Fruit fly (Drosophila melanogaster) whole organism, prepupa: ENCODE measurements around the gene Mics1.

ENCODE experiments used
- Blimp-1 ChIP-seq: fragments of 200-800 bp; sonication (Bioruptor generic); optimal IDR thresholded peaks from 3 replicates; lab custom pipeline; 2017; ENCODE audit warnings: missing biosample characterization, missing genetic modification characterization, mild to moderate bottlenecking, moderate library complexity, missing genetic modification reagents
- CG10631 ChIP-seq: fragments of 200-800 bp; sonication (Bioruptor generic); optimal IDR thresholded peaks from 2 replicates; lab custom pipeline; 2016; ENCODE audit warnings: missing biosample characterization, missing genetic modification characterization
- CG10669 ChIP-seq: fragments of 200-800 bp; sonication (Bioruptor generic); optimal IDR thresholded peaks from 3 replicates; lab custom pipeline; 2018; ENCODE audit warnings: missing biosample characterization, mild to moderate bottlenecking, missing genetic modification characterization, moderate library complexity
- CG11294 ChIP-seq: fragments of 200-800 bp; sonication (Bioruptor generic); IDR thresholded peaks from 2 replicates; pipeline ENCODE4 v1.3.6; 2022; ENCODE audit warnings: missing biosample characterization, missing genetic modification characterization
- CG1621 ChIP-seq: fragments of 200-800 bp; sonication (Bioruptor generic); optimal IDR thresholded peaks from 3 replicates; lab custom pipeline; 2018; ENCODE audit warnings: missing biosample characterization, mild to moderate bottlenecking, missing genetic modification characterization
- CG32006 ChIP-seq: fragments of 200-800 bp; sonication (Bioruptor generic); optimal IDR thresholded peaks from 3 replicates; lab custom pipeline; 2017; ENCODE audit warnings: missing biosample characterization, mild to moderate bottlenecking, missing genetic modification characterization
- CG34406 ChIP-seq: fragments of 200-800 bp; sonication (Bioruptor generic); optimal IDR thresholded peaks from 3 replicates; lab custom pipeline; 2016; ENCODE audit warnings: missing biosample characterization, missing genetic modification characterization
- CG3919 ChIP-seq: fragments of 200-800 bp; sonication (Bioruptor generic); optimal IDR thresholded peaks from 3 replicates; lab custom pipeline; 2016; ENCODE audit warnings: missing biosample characterization, missing genetic modification characterization
- CG4318 ChIP-seq: fragments of 200-800 bp; sonication (Bioruptor generic); optimal IDR thresholded peaks from 3 replicates; lab custom pipeline; 2017; ENCODE audit warnings: missing biosample characterization, mild to moderate bottlenecking, missing genetic modification characterization
- CG6163 ChIP-seq: fragments of 200-800 bp; sonication (Bioruptor generic); IDR thresholded peaks from 3 replicates; pipeline ENCODE4 v1.3.6; 2022; ENCODE audit warnings: missing biosample characterization, missing genetic modification characterization
- CG6276 ChIP-seq: fragments of 200-800 bp; sonication (Bioruptor generic); optimal IDR thresholded peaks from 2 replicates; lab custom pipeline; 2017; ENCODE audit warnings: missing biosample characterization, mild to moderate bottlenecking, missing genetic modification characterization
- CG6808 ChIP-seq: fragments of 200-800 bp; sonication (Bioruptor generic); optimal IDR thresholded peaks from 3 replicates; lab custom pipeline; 2017; ENCODE audit warnings: missing biosample characterization, missing genetic modification characterization, mild to moderate bottlenecking, moderate library complexity, missing genetic modification reagents
- CG6854 ChIP-seq: fragments of 200-800 bp; sonication (Bioruptor generic); optimal IDR thresholded peaks from 2 replicates; lab custom pipeline; 2017; ENCODE audit warnings: missing biosample characterization, mild to moderate bottlenecking, missing genetic modification characterization
- CG7368 ChIP-seq: fragments of 200-800 bp; sonication (Bioruptor generic); optimal IDR thresholded peaks from 3 replicates; lab custom pipeline; 2016; ENCODE audit warnings: missing biosample characterization, missing genetic modification characterization
- CG8119 ChIP-seq: fragments of 200-800 bp; sonication (Bioruptor generic); IDR thresholded peaks from 3 replicates; pipeline ENCODE4 v1.3.6; 2022; ENCODE audit warnings: missing biosample characterization, missing genetic modification characterization
- CG8319 ChIP-seq: fragments of 200-800 bp; sonication (Bioruptor generic); optimal IDR thresholded peaks from 3 replicates; lab custom pipeline; 2016; ENCODE audit warnings: missing biosample characterization, missing genetic modification characterization
- CG8632 ChIP-seq: fragments of 200-800 bp; sonication (Bioruptor generic); optimal IDR thresholded peaks from 3 replicates; lab custom pipeline; 2016; ENCODE audit warnings: missing biosample characterization, missing genetic modification characterization
- Eip75B ChIP-seq: fragments of 200-800 bp; sonication (Bioruptor generic); optimal IDR thresholded peaks from 3 replicates; lab custom pipeline; 2016; ENCODE audit warnings: missing biosample characterization, missing genetic modification characterization
- Eip78C ChIP-seq: fragments of 200-800 bp; sonication (Bioruptor generic); peaks from one replicate; lab custom pipeline; 2016; ENCODE audit warnings: missing biosample characterization, missing genetic modification characterization
- Eip93F ChIP-seq: fragments of 200-800 bp; sonication (Bioruptor generic); optimal IDR thresholded peaks from 2 replicates; lab custom pipeline; 2016; ENCODE audit warnings: missing biosample characterization, mild to moderate bottlenecking, missing genetic modification characterization
- Hr38 ChIP-seq: sonication (Bioruptor generic); optimal IDR thresholded peaks from 2 replicates; lab custom pipeline; 2016; ENCODE audit warnings: missing biosample characterization, missing genetic modification characterization
- Hr39 ChIP-seq: fragments of 200-800 bp; sonication (Bioruptor generic); optimal IDR thresholded peaks from 2 replicates; lab custom pipeline; 2016; ENCODE audit warnings: missing biosample characterization, missing genetic modification characterization
- Hr4 ChIP-seq: fragments of 200-800 bp; sonication (Bioruptor generic); optimal IDR thresholded peaks from 3 replicates; lab custom pipeline; 2016; ENCODE audit warnings: missing biosample characterization, missing genetic modification characterization
- Met ChIP-seq: fragments of 200-800 bp; sonication (Bioruptor generic); optimal IDR thresholded peaks from 3 replicates; lab custom pipeline; 2016; ENCODE audit warnings: missing biosample characterization, missing genetic modification characterization
- OdsH ChIP-seq: fragments of 200-800 bp; sonication (Bioruptor generic); optimal IDR thresholded peaks from 3 replicates; lab custom pipeline; 2016; ENCODE audit warnings: missing biosample characterization, missing genetic modification characterization
- Smox ChIP-seq: fragments of 200-800 bp; sonication (Bioruptor generic); optimal IDR thresholded peaks from 3 replicates; lab custom pipeline; 2016; ENCODE audit warnings: missing biosample characterization, missing genetic modification characterization
- achi ChIP-seq: fragments of 200-800 bp; sonication (Bioruptor generic); optimal IDR thresholded peaks from 3 replicates; lab custom pipeline; 2016; ENCODE audit warnings: missing biosample characterization, missing genetic modification characterization
- acj6 ChIP-seq: fragments of 200-800 bp; sonication (Bioruptor generic); optimal IDR thresholded peaks from 3 replicates; lab custom pipeline; 2016; ENCODE audit warnings: missing biosample characterization, missing genetic modification characterization
- dac ChIP-seq: fragments of 200-800 bp; sonication (Bioruptor generic); optimal IDR thresholded peaks from 2 replicates; lab custom pipeline; 2017; ENCODE audit warnings: missing biosample characterization, mild to moderate bottlenecking, missing genetic modification characterization
- dsx ChIP-seq: fragments of 200-800 bp; optimal IDR thresholded peaks from 3 replicates; lab custom pipeline; 2019; ENCODE audit warnings: missing biosample characterization, mild to moderate bottlenecking, missing genetic modification characterization, moderate library complexity; ENCODE audit not compliant: poor library complexity, severe bottlenecking
- eg ChIP-seq: fragments of 200-800 bp; sonication (Bioruptor generic); IDR thresholded peaks from 3 replicates; pipeline ENCODE4 v1.3.6; 2022; ENCODE audit warnings: missing biosample characterization, missing genetic modification characterization
- fd59A ChIP-seq: fragments of 200-800 bp; sonication (Bioruptor generic); optimal IDR thresholded peaks from 2 replicates; lab custom pipeline; 2017; ENCODE audit warnings: missing biosample characterization, mild to moderate bottlenecking, missing genetic modification characterization, missing genetic modification reagents
- fd85E ChIP-seq: fragments of 200-800 bp; sonication (Bioruptor generic); optimal IDR thresholded peaks from 3 replicates; lab custom pipeline; 2016; ENCODE audit warnings: missing biosample characterization, missing genetic modification characterization
- fkh ChIP-seq: fragments of 200-800 bp; sonication (Bioruptor generic); optimal IDR thresholded peaks from 3 replicates; lab custom pipeline; 2017; ENCODE audit warnings: missing biosample characterization, mild to moderate bottlenecking, missing genetic modification characterization, moderate library complexity
- lz ChIP-seq: fragments of 200-800 bp; sonication (Bioruptor generic); optimal IDR thresholded peaks from 3 replicates; lab custom pipeline; 2016; ENCODE audit warnings: missing biosample characterization, missing genetic modification characterization
- ss ChIP-seq, 2 experiments: fragments of 200-800 bp; sonication (Bioruptor generic); optimal IDR thresholded peaks; 2 replicates in 1 of 2; 3 replicates in 1 of 2; lab custom pipeline; 2017 to 2018; ENCODE audit warnings: mild to moderate bottlenecking in 2 of 2, missing biosample characterization in 2 of 2, missing genetic modification characterization in 2 of 2, moderate library complexity in 1 of 2
- svp ChIP-seq: fragments of 200-800 bp; sonication (Bioruptor generic); peaks from one replicate; lab custom pipeline; 2016; ENCODE audit warnings: missing biosample characterization, missing genetic modification characterization
- topi ChIP-seq: fragments of 200-800 bp; sonication (Bioruptor generic); optimal IDR thresholded peaks from 3 replicates; lab custom pipeline; 2016; ENCODE audit warnings: missing biosample characterization, missing genetic modification characterization
- vri ChIP-seq: fragments of 200-800 bp; sonication (Bioruptor generic); optimal IDR thresholded peaks from 3 replicates; lab custom pipeline; 2016; ENCODE audit warnings: missing biosample characterization, mild to moderate bottlenecking, missing genetic modification characterization

Gene Mics1

dm6 chr3R:7473767-7474254 lies 28.4 kb downstream of the Mics1 start, which contains the start of gene CG1142 (continued):
- TF ChIP-seq CG8632 (GFP tag; lab: Kevin White, UChicago) (peak; percentile 98), Smox (peak; percentile 97), Hr4 (GFP tag; lab: Kevin White, UChicago) (peak; percentile 96), dac (GFP tag; lab: Kevin White, UChicago) (peak; percentile 81), eg (peak; percentile 99), Blimp-1 (peak; percentile 88), Eip75B (GFP tag; lab: Kevin White, UChicago) (peak; percentile 97), achi (peak; percentile 96), Hr39 (peak; percentile 96), ss (GFP tag; optimal IDR thresholded peaks at IDR 0.05; lab: Kevin White, UChicago) (peak; percentile 92 to 97), CG7368 (GFP tag; lab: Kevin White, UChicago) (peak; percentile 95), CG10669 (GFP tag; lab: Kevin White, UChicago) (peak; percentile 98), CG3919 (GFP tag; lab: Kevin White, UChicago) (peak; percentile 98), CG10631 (GFP tag; lab: Kevin White, UChicago) (peak; percentile 97), CG6808 (GFP tag; lab: Kevin White, UChicago) (peak; percentile 93), lz (GFP tag; lab: Kevin White, UChicago) (peak; percentile 98), CG11294 (GFP tag; lab: Robert Waterston, UW) (peak; percentile 97), topi (GFP tag; lab: Kevin White, UChicago) (peak; percentile 98), Met (GFP tag; lab: Kevin White, UChicago) (peak; percentile 97), svp (GFP tag; lab: Kevin White, UChicago) (peak; percentile 99), acj6 (GFP tag; lab: Kevin White, UChicago) (peak; percentile 97), CG6854 (GFP tag; lab: Kevin White, UChicago) (peak; percentile 92), CG8319 (GFP tag; lab: Kevin White, UChicago) (peak; percentile 96), CG8119 (GFP tag; lab: Robert Waterston, UW) (peak; percentile 99), fkh (GFP tag; lab: Kevin White, UChicago) (peak; percentile 80), OdsH (GFP tag; lab: Kevin White, UChicago) (peak; percentile 97), vri (GFP tag; lab: Kevin White, UChicago) (peak; percentile 91), dsx (GFP tag; lab: Kevin White, UChicago) (peak; percentile 98), CG32006 (GFP tag; lab: Kevin White, UChicago) (peak; percentile 96), CG34406 (peak; percentile 98), CG6163 (GFP tag; lab: Robert Waterston, UW) (peak; percentile 99), Hr38 (GFP tag; lab: Kevin White, UChicago) (peak; percentile 59), fd59A (GFP tag; lab: Kevin White, UChicago) (peak; percentile 94), Eip93F (peak; percentile 75), fd85E (GFP tag; lab: Kevin White, UChicago) (peak; percentile 88), CG6276 (peak; percentile 95)

dm6 chr3R:7471894-7472293 lies 30.3 kb downstream of the Mics1 start:
- TF ChIP-seq Eip78C (GFP tag; lab: Kevin White, UChicago): peak; percentile 44
- no peak for TF ChIP-seq CG1621
- TF ChIP-seq CG4318 (GFP tag; lab: Kevin White, UChicago): no peak
